Fruit fly (Drosophila melanogaster): ENCODE data around the gene CG3610.

dm6 chr3R:14801407-14801806 is 43.4 kb upstream of the CG3610 start, which contains the start of gene CG14857:
- TF ChIP-seq CG10348 (GFP tag; IDR thresholded peaks at IDR 0.05) (no peak), CG14655 (GFP tag; optimal IDR thresholded peaks at IDR 0.05) (no peak), CG17806 (tag; optimal IDR thresholded peaks at IDR 0.05) (no peak), Snoo (tag; optimal IDR thresholded peaks at IDR 0.05) (no peak), CG32121 (GFP tag; IDR thresholded peaks at IDR 0.05) (no peak)
